Worm (Caenorhabditis elegans) whole organism, dauer: ENCODE results near the gene T16G1.2.
"Not testable (repeated sequence)": the region's sequence is repeated elsewhere in the genome, so short reads cannot be mapped to it uniquely, and the experiment has no call there.

ENCODE experiments used
- unc-62 ChIP-seq: sonication (generic microtip); optimal IDR thresholded peaks from 2 replicates; lab custom pipeline; 2017; ENCODE audit warnings: missing biosample characterization, missing genetic modification reagents, missing genetic modification characterization

T16G1.2 gene

DNA sequence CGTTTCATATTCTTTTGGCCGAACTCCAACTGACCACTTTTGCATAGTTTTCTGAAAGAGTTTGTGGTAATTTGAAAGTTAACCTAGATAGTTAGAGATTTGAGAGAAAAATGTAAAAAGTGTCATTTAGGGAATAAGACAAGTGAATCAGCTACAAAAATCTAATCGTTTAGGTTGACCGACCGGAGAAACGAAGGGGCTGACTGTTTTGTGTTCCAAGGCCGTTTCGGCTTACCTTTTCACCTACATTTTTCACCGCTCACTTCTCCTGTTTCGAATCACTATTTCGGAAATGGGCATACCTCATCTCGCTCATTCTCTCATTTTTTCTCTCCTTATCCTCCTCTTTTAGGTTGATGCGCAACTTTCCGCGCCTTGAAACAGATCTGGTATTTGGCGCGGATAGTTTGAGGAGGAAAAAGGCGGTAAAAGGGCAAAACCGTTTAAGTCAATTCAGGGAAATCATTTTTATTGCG, 31.8 kb downstream of the T16G1.2 start, which contains the start of gene mpst-7:
Gene mpst-7 (minus strand): TSS at position 51 of the 476 bp plus-strand sequence.
- no peak for TF ChIP-seq unc-62 (GFP tag; lab: Kevin White, UChicago)

ce11 chrV:12963192-12963591, 33.9 kb downstream of the T16G1.2 start, which contains the start of gene hrg-9:
hrg-9 (minus strand) TSS chrV:12963343.
- TF ChIP-seq unc-62 (GFP tag; lab: Kevin White, UChicago): no peak

ce11 chrV:12964076-12964475, 34.8 kb downstream of the T16G1.2 start, which contains the start of gene srd-35:
srd-35 (plus strand) TSS chrV:12964376.
- no peak for TF ChIP-seq unc-62 (GFP tag; lab: Kevin White, UChicago)

DNA sequence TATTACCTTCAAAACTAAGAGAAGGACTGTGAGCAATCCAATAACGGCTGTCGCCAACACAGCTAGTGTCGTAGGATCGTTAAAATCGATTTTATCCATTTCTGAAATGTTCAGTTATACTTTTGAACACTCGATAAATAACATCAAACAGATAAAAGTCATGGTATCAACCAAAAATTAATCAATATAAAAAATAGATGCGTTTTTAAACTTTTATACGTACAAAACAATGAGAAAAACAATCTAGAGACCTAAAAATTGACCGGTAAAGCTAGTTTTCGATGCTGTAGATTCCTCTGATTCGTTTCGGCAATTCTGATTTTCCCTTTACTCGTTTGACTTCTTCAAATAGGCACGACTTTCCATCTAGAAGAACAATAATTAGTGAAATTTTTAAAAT, 37.8 kb downstream of the T16G1.2 start, which contains the start of gene R186.3:
Gene R186.3 (minus strand): TSS at position 101 of the 400 bp plus-strand sequence.
- TF ChIP-seq unc-62 (GFP tag; lab: Kevin White, UChicago): no peak

DNA sequence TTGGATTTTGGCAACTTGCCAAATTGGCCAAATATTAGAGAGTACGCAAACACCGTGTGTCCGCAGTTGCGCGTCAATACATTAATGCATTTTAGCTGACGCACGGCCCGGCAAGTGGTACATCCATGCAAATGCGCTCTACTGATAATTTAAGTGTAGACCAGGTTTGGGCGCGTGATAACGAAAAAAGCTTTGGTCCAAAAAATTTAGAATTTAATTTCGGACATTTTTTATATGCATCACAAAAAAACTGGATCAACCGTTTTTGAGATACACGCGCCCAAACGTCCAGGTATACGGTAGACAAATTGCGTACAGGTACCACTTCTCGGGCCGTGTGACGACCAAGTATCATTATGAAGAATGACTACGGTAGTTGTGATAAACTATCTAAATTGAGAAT, 38.6 kb downstream of the T16G1.2 start, which contains the start of gene R186.8:
Gene R186.8 (minus strand): TSS at position 58 of the 403 bp plus-strand sequence.
- TF ChIP-seq unc-62 (GFP tag; lab: Kevin White, UChicago): not testable (repeated sequence)

- no peak for TF ChIP-seq unc-62 (GFP tag; lab: Kevin White, UChicago)
Measured at ce11 chrV:12968555-12968954, 39.3 kb downstream of the T16G1.2 start, which contains the start of gene lin-46. lin-46 (plus strand) TSS chrV:12968855.

ce11 chrV:12970575-12971160, 41.4 kb downstream of the T16G1.2 start, which contains the start of gene pnn-1:
pnn-1 (plus strand) TSS chrV:12971110.
- no peak for TF ChIP-seq unc-62 (GFP tag; lab: Kevin White, UChicago)

DNA sequence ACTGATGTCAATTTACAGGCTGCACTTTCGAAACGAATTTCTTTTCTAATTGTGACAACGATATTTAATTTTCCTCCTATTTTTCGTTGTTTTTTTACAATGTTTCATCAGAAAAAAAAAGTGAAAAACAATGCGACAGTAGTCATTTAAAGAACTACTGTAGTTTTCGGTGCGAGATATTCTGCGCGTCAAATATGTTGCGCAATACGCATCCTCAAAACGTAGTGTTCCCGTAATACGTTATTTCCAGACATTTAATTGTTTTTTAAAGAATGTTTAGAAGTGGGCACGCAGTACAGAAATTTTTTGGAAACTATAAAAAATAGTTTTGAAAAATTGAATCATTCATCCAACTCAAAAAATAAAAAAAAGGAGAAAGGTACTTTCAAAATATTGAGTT, 44.8 kb downstream of the T16G1.2 start:
- TF ChIP-seq unc-62 (GFP tag; lab: Kevin White, UChicago): no peak
